Worm (Caenorhabditis elegans): ENCODE measurements around the gene R08C7.4.

Gene R08C7.4

ce11 chrIV:4399418-4400136 lies 35.3 kb upstream of the R08C7.4 start:
- TF ChIP-seq nhr-28 (tag; optimal IDR thresholded peaks at IDR 0.05): no peak
- peak; percentile 95 for TF ChIP-seq set-16 (GFP tag; IDR thresholded peaks at IDR 0.05)
- TF ChIP-seq nhr-42 (GFP tag; IDR thresholded peaks at IDR 0.05): no peak
- TF ChIP-seq zfp-2 (tag; optimal IDR thresholded peaks at IDR 0.05): no peak
- no peak for TF ChIP-seq attf-4 (tag; optimal IDR thresholded peaks at IDR 0.05)
- no peak for TF ChIP-seq lin-39 (tag; optimal IDR thresholded peaks at IDR 0.05)
- no peak for TF ChIP-seq egl-27 (tag; optimal IDR thresholded peaks at IDR 0.05)
- 0 out of 2 replicates have a peak, but pooled peaks have one; percentile 13 for TF ChIP-seq madf-9 (GFP tag; conservative IDR thresholded peaks at IDR 0.05)
- TF ChIP-seq lim-7 (GFP tag; IDR thresholded peaks at IDR 0.05): no peak
- peak; percentile 18 for TF ChIP-seq lin-38 (GFP tag; IDR thresholded peaks at IDR 0.05)
- TF ChIP-seq zfp-3 (GFP tag; conservative IDR thresholded peaks at IDR 0.05): no peak
- no peak for TF ChIP-seq aha-1 (tag)
- TF ChIP-seq hlh-11 (tag; optimal IDR thresholded peaks at IDR 0.05): no peak
- 0 out of 2 replicates have a peak, but pooled peaks have one; percentile 36 for TF ChIP-seq F44E2.7 (GFP tag; IDR thresholded peaks at IDR 0.05)
- no peak for TF ChIP-seq daf-16 (GFP tag; optimal IDR thresholded peaks at IDR 0.05)
- TF ChIP-seq daf-16 (tag; optimal IDR thresholded peaks at IDR 0.05): peak; percentile 3
- peak; percentile 1 for TF ChIP-seq nhr-25 (tag; optimal IDR thresholded peaks at IDR 0.05; ENCODE audit: borderline replicate concordance, insufficient read depth)
- TF ChIP-seq ztf-11 (tag; optimal IDR thresholded peaks at IDR 0.05): no peak
- peak; percentile 29 for TF ChIP-seq mxl-3 (GFP tag; optimal IDR thresholded peaks at IDR 0.05)
- no peak for TF ChIP-seq F10B5.3 (tag; optimal IDR thresholded peaks at IDR 0.05)
- no peak for TF ChIP-seq ama-1 (optimal IDR thresholded peaks at IDR 0.05)

DNA sequence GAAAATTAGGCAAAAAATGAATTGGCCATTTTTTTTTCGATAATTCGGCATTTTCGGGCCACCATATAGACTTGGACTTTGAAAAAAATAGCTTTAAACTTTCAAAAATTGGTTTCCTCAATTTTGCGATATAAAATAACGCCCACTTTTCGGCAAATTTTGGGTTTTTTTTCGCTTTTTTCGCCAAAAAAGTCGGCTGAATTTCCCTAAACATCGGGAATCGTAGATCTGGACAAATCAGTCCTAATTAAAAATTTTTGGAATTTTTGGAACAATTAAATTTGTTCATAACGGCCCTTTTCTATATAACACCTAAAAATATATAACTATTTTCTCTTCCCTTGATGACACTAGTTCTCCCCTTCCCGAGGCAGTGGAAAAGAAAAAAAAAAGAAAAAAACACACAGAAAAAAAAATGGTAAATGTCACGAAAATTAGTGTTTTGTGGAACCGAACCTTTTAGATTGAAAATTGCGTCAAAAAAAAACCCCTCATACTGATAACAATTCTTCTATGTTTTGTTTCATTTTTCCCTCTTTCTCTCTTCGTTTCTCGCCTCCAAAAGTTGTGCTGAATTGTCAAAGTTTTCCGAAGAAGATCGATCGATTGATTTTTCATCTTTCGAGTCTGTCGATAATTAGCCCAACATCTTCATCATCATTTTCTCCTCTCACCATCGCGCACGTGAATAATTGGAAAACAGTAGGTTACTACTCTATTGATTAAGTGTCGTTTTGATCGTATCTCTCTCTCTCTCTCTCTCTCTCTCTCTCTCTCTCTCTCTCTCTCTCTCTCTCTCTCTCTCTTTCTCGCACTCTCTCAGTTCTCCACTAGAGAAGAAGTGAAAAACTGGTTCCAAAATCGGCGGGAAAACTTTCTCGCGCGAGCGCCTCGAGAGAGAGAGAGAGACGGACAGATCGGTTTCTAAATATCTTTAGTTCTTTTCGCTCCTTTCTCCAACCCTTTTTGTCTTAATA lies 34.2 kb upstream of the R08C7.4 start, which contains the start of gene Y24D9A.6:
Gene Y24D9A.6 (minus strand): TSS at position 51 of the 977 bp plus-strand sequence.
- TF ChIP-seq nhr-48 (tag; optimal IDR thresholded peaks at IDR 0.05) (peak; percentile 11), lin-1 (GFP tag; IDR thresholded peaks at IDR 0.05) (no peak), T26A8.4 (GFP tag; IDR thresholded peaks at IDR 0.05) (0 out of 2 replicates have a peak, but pooled peaks have one; percentile 24), F44E2.7 (GFP tag; IDR thresholded peaks at IDR 0.05) (no peak), unc-39 (tag; optimal IDR thresholded peaks at IDR 0.05) (no peak), daf-12 (tag; optimal IDR thresholded peaks at IDR 0.05) (no peak), madf-9 (GFP tag; conservative IDR thresholded peaks at IDR 0.05) (no peak), unc-130 (GFP tag; optimal IDR thresholded peaks at IDR 0.05) (no peak), ceh-28 (tag; optimal IDR thresholded peaks at IDR 0.05) (peak; percentile 56), mdl-1 (tag; optimal IDR thresholded peaks at IDR 0.05) (peak; percentile 19 to 81), nhr-102 (tag; optimal IDR thresholded peaks at IDR 0.05) (peak; percentile 15), ZK337.2 (GFP tag; IDR thresholded peaks at IDR 0.05) (no peak), dmd-6 (GFP tag; IDR thresholded peaks at IDR 0.05) (peak; percentile 62), dpl-1 (GFP tag; optimal IDR thresholded peaks at IDR 0.05) (peak; percentile 30), skn-1 (tag; optimal IDR thresholded peaks at IDR 0.05) (no peak), madf-5 (GFP tag; IDR thresholded peaks at IDR 0.05) (no peak), mxl-3 (GFP tag; optimal IDR thresholded peaks at IDR 0.05) (peak; percentile 50), nhr-28 (tag; optimal IDR thresholded peaks at IDR 0.05) (peak; percentile 69), F10B5.3 (tag; optimal IDR thresholded peaks at IDR 0.05) (no peak), nhr-10 (tag; optimal IDR thresholded peaks at IDR 0.05) (peak; percentile 27), ama-1 (optimal IDR thresholded peaks at IDR 0.05) (no peak), snpc-1.2 (GFP tag; IDR thresholded peaks at IDR 0.05) (no peak), set-16 (GFP tag; IDR thresholded peaks at IDR 0.05) (peak; percentile 81), lsy-2 (tag; optimal IDR thresholded peaks at IDR 0.05) (peak in 1 of 2 experiments; percentile 61), tra-1 (GFP tag; IDR thresholded peaks at IDR 0.05) (peak; percentile 35; the same call in 1 of the 2 replicates), F37D6.2 (tag; optimal IDR thresholded peaks at IDR 0.05) (no peak), lim-7 (GFP tag; IDR thresholded peaks at IDR 0.05) (no peak), ceh-62 (tag; optimal IDR thresholded peaks at IDR 0.05) (no peak), cey-2 (tag; optimal IDR thresholded peaks at IDR 0.05; ENCODE audit: borderline replicate concordance, insufficient read depth) (peak; percentile 23), zag-1 (tag; optimal IDR thresholded peaks at IDR 0.05) (no peak), ceh-44 (GFP tag; IDR thresholded peaks at IDR 0.05) (no peak), daf-16 (GFP tag; optimal IDR thresholded peaks at IDR 0.05) (no peak), daf-16 (tag; optimal IDR thresholded peaks at IDR 0.05) (peak; percentile 3), lin-38 (GFP tag; IDR thresholded peaks at IDR 0.05) (peak; percentile 13; the same call in 1 of the 2 replicates), Y75B8A.6 (GFP tag; IDR thresholded peaks at IDR 0.05) (no peak)

Data from whole organism, L4 larva.